Fruit fly (Drosophila melanogaster) whole organism, prepupa: ENCODE results near the gene Art9.

Source experiments
- Blimp-1 ChIP-seq: fragments of 200-800 bp; sonication (Bioruptor generic); optimal IDR thresholded peaks from 3 replicates; lab custom pipeline; 2017; ENCODE audit warnings: missing biosample characterization, missing genetic modification characterization, mild to moderate bottlenecking, moderate library complexity, missing genetic modification reagents
- CG10631 ChIP-seq: fragments of 200-800 bp; sonication (Bioruptor generic); optimal IDR thresholded peaks from 2 replicates; lab custom pipeline; 2016; ENCODE audit warnings: missing biosample characterization, missing genetic modification characterization
- CG10669 ChIP-seq: fragments of 200-800 bp; sonication (Bioruptor generic); optimal IDR thresholded peaks from 3 replicates; lab custom pipeline; 2018; ENCODE audit warnings: missing biosample characterization, mild to moderate bottlenecking, missing genetic modification characterization, moderate library complexity
- CG11294 ChIP-seq: fragments of 200-800 bp; sonication (Bioruptor generic); IDR thresholded peaks from 2 replicates; pipeline ENCODE4 v1.3.6; 2022; ENCODE audit warnings: missing biosample characterization, missing genetic modification characterization
- CG11762 ChIP-seq: fragments of 200-800 bp; sonication (Bioruptor generic); optimal IDR thresholded peaks from 3 replicates; lab custom pipeline; 2016; ENCODE audit warnings: missing biosample characterization, missing genetic modification characterization; ENCODE audit not compliant: insufficient read depth
- CG11902 ChIP-seq: fragments of 200-800 bp; sonication (Bioruptor generic); optimal IDR thresholded peaks from 3 replicates; lab custom pipeline; 2016; ENCODE audit warnings: missing biosample characterization, missing genetic modification characterization
- CG15336 ChIP-seq: fragments of 200-800 bp; sonication (Bioruptor generic); IDR thresholded peaks from 2 replicates; pipeline ENCODE4 v1.3.6; 2022; ENCODE audit warnings: missing biosample characterization, missing genetic modification characterization
- CG1621 ChIP-seq: fragments of 200-800 bp; sonication (Bioruptor generic); optimal IDR thresholded peaks from 3 replicates; lab custom pipeline; 2018; ENCODE audit warnings: missing biosample characterization, mild to moderate bottlenecking, missing genetic modification characterization
- CG3032 ChIP-seq: fragments of 200-800 bp; optimal IDR thresholded peaks from 2 replicates; lab custom pipeline; 2019; ENCODE audit warnings: missing biosample characterization, mild to moderate bottlenecking, missing genetic modification characterization, moderate library complexity
- CG31627 ChIP-seq: fragments of 200-800 bp; sonication (Bioruptor generic); optimal IDR thresholded peaks from 3 replicates; lab custom pipeline; 2016; ENCODE audit warnings: missing biosample characterization, missing genetic modification characterization
- CG32006 ChIP-seq: fragments of 200-800 bp; sonication (Bioruptor generic); optimal IDR thresholded peaks from 3 replicates; lab custom pipeline; 2017; ENCODE audit warnings: missing biosample characterization, mild to moderate bottlenecking, missing genetic modification characterization
- CG6163 ChIP-seq: fragments of 200-800 bp; sonication (Bioruptor generic); IDR thresholded peaks from 3 replicates; pipeline ENCODE4 v1.3.6; 2022; ENCODE audit warnings: missing biosample characterization, missing genetic modification characterization
- CG6792 ChIP-seq: fragments of 200-800 bp; sonication (Bioruptor generic); optimal IDR thresholded peaks from 3 replicates; lab custom pipeline; 2016; ENCODE audit warnings: missing biosample characterization, missing genetic modification characterization
- CG6808 ChIP-seq: fragments of 200-800 bp; sonication (Bioruptor generic); optimal IDR thresholded peaks from 3 replicates; lab custom pipeline; 2017; ENCODE audit warnings: missing biosample characterization, missing genetic modification characterization, mild to moderate bottlenecking, moderate library complexity, missing genetic modification reagents
- CG6854 ChIP-seq: fragments of 200-800 bp; sonication (Bioruptor generic); optimal IDR thresholded peaks from 2 replicates; lab custom pipeline; 2017; ENCODE audit warnings: missing biosample characterization, mild to moderate bottlenecking, missing genetic modification characterization
- CG8119 ChIP-seq: fragments of 200-800 bp; sonication (Bioruptor generic); IDR thresholded peaks from 3 replicates; pipeline ENCODE4 v1.3.6; 2022; ENCODE audit warnings: missing biosample characterization, missing genetic modification characterization
- CG8319 ChIP-seq: fragments of 200-800 bp; sonication (Bioruptor generic); optimal IDR thresholded peaks from 3 replicates; lab custom pipeline; 2016; ENCODE audit warnings: missing biosample characterization, missing genetic modification characterization
- CG8632 ChIP-seq: fragments of 200-800 bp; sonication (Bioruptor generic); optimal IDR thresholded peaks from 3 replicates; lab custom pipeline; 2016; ENCODE audit warnings: missing biosample characterization, missing genetic modification characterization
- CG9139 ChIP-seq: fragments of 200-800 bp; sonication (Bioruptor generic); optimal IDR thresholded peaks from 3 replicates; lab custom pipeline; 2017; ENCODE audit warnings: missing biosample characterization, mild to moderate bottlenecking, missing genetic modification characterization
- Eip75B ChIP-seq: fragments of 200-800 bp; sonication (Bioruptor generic); optimal IDR thresholded peaks from 3 replicates; lab custom pipeline; 2016; ENCODE audit warnings: missing biosample characterization, missing genetic modification characterization
- Eip78C ChIP-seq: fragments of 200-800 bp; sonication (Bioruptor generic); peaks from one replicate; lab custom pipeline; 2016; ENCODE audit warnings: missing biosample characterization, missing genetic modification characterization
- Eip93F ChIP-seq: fragments of 200-800 bp; sonication (Bioruptor generic); optimal IDR thresholded peaks from 2 replicates; lab custom pipeline; 2016; ENCODE audit warnings: missing biosample characterization, mild to moderate bottlenecking, missing genetic modification characterization
- Ets21C ChIP-seq: fragments of 200-800 bp; sonication (Bioruptor generic); optimal IDR thresholded peaks from 3 replicates; lab custom pipeline; 2016; ENCODE audit warnings: missing biosample characterization, missing genetic modification characterization
- Gug ChIP-seq: fragments of 200-800 bp; sonication (Bioruptor generic); IDR thresholded peaks from 2 replicates; pipeline ENCODE4 v1.3.6; 2022; ENCODE audit warnings: missing biosample characterization, missing genetic modification characterization
- Hr38 ChIP-seq: sonication (Bioruptor generic); optimal IDR thresholded peaks from 2 replicates; lab custom pipeline; 2016; ENCODE audit warnings: missing biosample characterization, missing genetic modification characterization
- Hr39 ChIP-seq: fragments of 200-800 bp; sonication (Bioruptor generic); optimal IDR thresholded peaks from 2 replicates; lab custom pipeline; 2016; ENCODE audit warnings: missing biosample characterization, missing genetic modification characterization
- Lpt ChIP-seq: fragments of 200-800 bp; sonication (Bioruptor generic); optimal IDR thresholded peaks from 3 replicates; lab custom pipeline; 2016; ENCODE audit warnings: missing biosample characterization, missing genetic modification characterization
- Met ChIP-seq: fragments of 200-800 bp; sonication (Bioruptor generic); optimal IDR thresholded peaks from 3 replicates; lab custom pipeline; 2016; ENCODE audit warnings: missing biosample characterization, missing genetic modification characterization
- Smox ChIP-seq: fragments of 200-800 bp; sonication (Bioruptor generic); optimal IDR thresholded peaks from 3 replicates; lab custom pipeline; 2016; ENCODE audit warnings: missing biosample characterization, missing genetic modification characterization
- Sox14 ChIP-seq: fragments of 200-800 bp; sonication (Bioruptor generic); optimal IDR thresholded peaks from 3 replicates; lab custom pipeline; 2016; ENCODE audit warnings: missing biosample characterization, missing genetic modification characterization
- Sox15 ChIP-seq: fragments of 200-800 bp; sonication (Bioruptor generic); optimal IDR thresholded peaks from 3 replicates; lab custom pipeline; 2016; ENCODE audit warnings: missing biosample characterization, missing genetic modification characterization
- acj6 ChIP-seq: fragments of 200-800 bp; sonication (Bioruptor generic); optimal IDR thresholded peaks from 3 replicates; lab custom pipeline; 2016; ENCODE audit warnings: missing biosample characterization, missing genetic modification characterization
- dsx ChIP-seq: fragments of 200-800 bp; optimal IDR thresholded peaks from 3 replicates; lab custom pipeline; 2019; ENCODE audit warnings: missing biosample characterization, mild to moderate bottlenecking, missing genetic modification characterization, moderate library complexity; ENCODE audit not compliant: poor library complexity, severe bottlenecking
- eg ChIP-seq: fragments of 200-800 bp; sonication (Bioruptor generic); IDR thresholded peaks from 3 replicates; pipeline ENCODE4 v1.3.6; 2022; ENCODE audit warnings: missing biosample characterization, missing genetic modification characterization
- fd85E ChIP-seq: fragments of 200-800 bp; sonication (Bioruptor generic); optimal IDR thresholded peaks from 3 replicates; lab custom pipeline; 2016; ENCODE audit warnings: missing biosample characterization, missing genetic modification characterization
- fkh ChIP-seq: fragments of 200-800 bp; sonication (Bioruptor generic); optimal IDR thresholded peaks from 3 replicates; lab custom pipeline; 2017; ENCODE audit warnings: missing biosample characterization, mild to moderate bottlenecking, missing genetic modification characterization, moderate library complexity
- lz ChIP-seq: fragments of 200-800 bp; sonication (Bioruptor generic); optimal IDR thresholded peaks from 3 replicates; lab custom pipeline; 2016; ENCODE audit warnings: missing biosample characterization, missing genetic modification characterization
- net ChIP-seq: fragments of 200-800 bp; sonication (Bioruptor generic); optimal IDR thresholded peaks from 3 replicates; lab custom pipeline; 2016; ENCODE audit warnings: missing biosample characterization, missing genetic modification characterization
- pdm3 ChIP-seq: fragments of 200-800 bp; sonication (Bioruptor generic); optimal IDR thresholded peaks from 3 replicates; lab custom pipeline; 2016; ENCODE audit warnings: missing biosample characterization, missing genetic modification characterization
- spab ChIP-seq: fragments of 200-800 bp; sonication (Bioruptor generic); optimal IDR thresholded peaks from 2 replicates; lab custom pipeline; 2017; ENCODE audit warnings: missing biosample characterization, mild to moderate bottlenecking, missing genetic modification characterization, missing genetic modification reagents
- ss ChIP-seq, 2 experiments: fragments of 200-800 bp; sonication (Bioruptor generic); optimal IDR thresholded peaks; 2 replicates in 1 of 2; 3 replicates in 1 of 2; lab custom pipeline; 2017 to 2018; ENCODE audit warnings: mild to moderate bottlenecking in 2 of 2, missing biosample characterization in 2 of 2, missing genetic modification characterization in 2 of 2, moderate library complexity in 1 of 2
- svp ChIP-seq: fragments of 200-800 bp; sonication (Bioruptor generic); peaks from one replicate; lab custom pipeline; 2016; ENCODE audit warnings: missing biosample characterization, missing genetic modification characterization
- topi ChIP-seq: fragments of 200-800 bp; sonication (Bioruptor generic); optimal IDR thresholded peaks from 3 replicates; lab custom pipeline; 2016; ENCODE audit warnings: missing biosample characterization, missing genetic modification characterization
- vri ChIP-seq: fragments of 200-800 bp; sonication (Bioruptor generic); optimal IDR thresholded peaks from 3 replicates; lab custom pipeline; 2016; ENCODE audit warnings: missing biosample characterization, mild to moderate bottlenecking, missing genetic modification characterization

The Art9 gene

dm6 chr3R:13948237-13948636 lies 5.0 kb upstream of the Art9 start, which contains the start of gene CG31517:
Gene CG31517, plus strand, starts transcription at chr3R:13948420.
- TF ChIP-seq CG8319: no peak
- no peak for TF ChIP-seq svp (GFP tag; lab: Kevin White, UChicago)
- no peak for TF ChIP-seq CG15336 (GFP tag; lab: Robert Waterston, UW)
- TF ChIP-seq acj6 (GFP tag; lab: Kevin White, UChicago): no peak
- no peak for TF ChIP-seq CG31627 (GFP tag; lab: Kevin White, UChicago)
- TF ChIP-seq CG6163 (GFP tag; lab: Robert Waterston, UW): no peak
- TF ChIP-seq CG6808 (GFP tag; lab: Kevin White, UChicago): no peak
- no peak for TF ChIP-seq CG9139
- no peak for TF ChIP-seq CG1621 (tag; lab: Kevin White, UChicago)

DNA sequence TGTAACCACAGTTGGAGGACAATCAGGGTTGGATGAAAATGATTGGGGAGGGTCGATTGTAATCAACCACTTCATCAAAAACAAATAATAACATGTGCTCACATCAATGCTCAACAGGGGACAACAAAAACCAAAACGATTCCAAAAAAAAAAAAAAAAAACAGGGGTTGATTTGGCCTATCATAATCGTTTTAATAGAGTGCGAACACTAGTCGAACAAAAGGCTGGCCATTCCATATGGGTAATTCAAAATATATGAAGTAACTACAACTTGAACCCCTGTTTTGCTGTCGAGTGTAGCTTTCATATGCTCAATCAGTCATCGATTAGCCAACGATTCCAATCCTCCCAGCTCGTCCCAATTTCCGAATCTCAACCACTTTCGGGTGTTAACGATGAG lies 4.2 kb upstream of the Art9 start:
- no peak for TF ChIP-seq CG31627 (GFP tag; lab: Kevin White, UChicago)
- no peak for TF ChIP-seq Sox14 (GFP tag; lab: Kevin White, UChicago)
- TF ChIP-seq ss (GFP tag; optimal IDR thresholded peaks at IDR 0.05; lab: Kevin White, UChicago): no peak
- TF ChIP-seq Eip78C: peak; percentile 13
- no peak for TF ChIP-seq CG3032 (tag; lab: Kevin White, UChicago)

DNA sequence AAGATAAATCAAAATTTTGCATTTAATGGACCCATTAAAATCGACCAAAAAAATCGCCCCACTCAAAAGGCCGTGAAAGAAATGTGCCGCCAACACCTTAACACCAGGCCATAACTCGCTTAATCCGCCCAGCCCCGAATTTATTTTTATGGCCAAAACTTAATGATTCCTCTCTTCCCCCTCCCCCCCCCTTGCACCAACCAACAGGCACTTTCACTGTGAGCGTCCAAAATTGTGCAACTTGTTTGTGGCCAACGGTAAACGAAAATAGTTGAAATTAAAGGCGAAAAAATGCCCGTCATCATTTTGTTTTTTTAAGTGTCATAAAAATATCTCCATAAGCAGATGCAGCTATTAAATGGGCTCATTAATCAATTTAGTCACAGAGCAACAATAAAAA lies 2.9 kb upstream of the Art9 start:
- no peak for TF ChIP-seq CG8119 (GFP tag; lab: Robert Waterston, UW)
- no peak for TF ChIP-seq fd85E
- no peak for TF ChIP-seq CG11294
- no peak for TF ChIP-seq CG8632 (GFP tag; lab: Kevin White, UChicago)
- no peak for TF ChIP-seq acj6 (GFP tag; lab: Kevin White, UChicago)
- no peak for TF ChIP-seq CG32006 (GFP tag; lab: Kevin White, UChicago)

DNA sequence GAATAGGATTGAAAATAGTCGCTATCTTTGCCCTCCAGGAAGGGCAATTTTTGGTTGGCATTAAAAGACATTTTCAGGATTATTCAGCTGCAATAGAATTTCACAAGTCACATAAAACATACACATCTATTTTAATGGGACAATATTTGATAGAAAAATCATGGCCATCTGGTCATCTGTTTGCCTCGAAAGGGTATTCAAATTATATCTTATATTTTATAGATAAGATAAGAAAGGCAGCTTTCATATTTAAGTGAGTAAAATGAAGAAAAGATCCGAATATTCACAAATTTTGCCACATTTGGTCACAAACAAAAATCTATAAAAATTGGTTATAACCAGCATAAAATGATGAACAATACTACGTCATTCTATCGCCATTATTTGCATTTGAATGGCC lies 2.5 kb upstream of the Art9 start, which contains the start of gene Art6:
Art6 (minus strand) TSS at position 101 of the 400 bp plus-strand sequence.
- TF ChIP-seq Smox (GFP tag; lab: Kevin White, UChicago) (no peak), spab (no peak), Blimp-1 (GFP tag; lab: Kevin White, UChicago) (no peak), Eip78C (no peak), CG8319 (no peak), Sox14 (GFP tag; lab: Kevin White, UChicago) (no peak), Eip93F (GFP tag; lab: Kevin White, UChicago) (no peak), CG11902 (no peak), lz (no peak), Lpt (GFP tag; lab: Kevin White, UChicago) (no peak), Gug (GFP tag; lab: Robert Waterston, UW) (no peak), dsx (GFP tag; lab: Kevin White, UChicago) (no peak), Hr39 (GFP tag; lab: Kevin White, UChicago) (no peak)

dm6 chr3R:13941390-13941789 lies 1.9 kb downstream of the Art9 start:
- peak; percentile 36 for TF ChIP-seq Ets21C (GFP tag; lab: Kevin White, UChicago)
- peak; percentile 55 for TF ChIP-seq CG10669 (GFP tag; lab: Kevin White, UChicago)
- peak; percentile 45 for TF ChIP-seq net (GFP tag; lab: Kevin White, UChicago)
- TF ChIP-seq svp (GFP tag; lab: Kevin White, UChicago): peak; percentile 89
- TF ChIP-seq Sox15 (GFP tag; lab: Kevin White, UChicago): peak; percentile 30
- TF ChIP-seq Sox14 (GFP tag; lab: Kevin White, UChicago): peak; percentile 29
- TF ChIP-seq Gug (GFP tag; lab: Robert Waterston, UW): no peak
- peak; percentile 67 for TF ChIP-seq Met (GFP tag; lab: Kevin White, UChicago)
- peak; percentile 65 for TF ChIP-seq CG3032 (tag; lab: Kevin White, UChicago)
- TF ChIP-seq fkh (GFP tag; lab: Kevin White, UChicago): no peak
- TF ChIP-seq CG32006 (GFP tag; lab: Kevin White, UChicago): no peak
- no peak for TF ChIP-seq CG9139
- TF ChIP-seq CG6854: no peak
- TF ChIP-seq CG11902: peak; percentile 29
- TF ChIP-seq vri (GFP tag; lab: Kevin White, UChicago): peak; percentile 31
- no peak for TF ChIP-seq Lpt (GFP tag; lab: Kevin White, UChicago)
- peak; percentile 37 for TF ChIP-seq pdm3 (GFP tag; lab: Kevin White, UChicago)
- peak; percentile 38 for TF ChIP-seq CG6792 (GFP tag; lab: Kevin White, UChicago)
- no peak for TF ChIP-seq CG11762
- TF ChIP-seq Eip75B: peak; percentile 62
- TF ChIP-seq Hr38: no peak
- TF ChIP-seq CG8632 (GFP tag; lab: Kevin White, UChicago): peak; percentile 59
- TF ChIP-seq topi: peak; percentile 75
- TF ChIP-seq eg (GFP tag; lab: Robert Waterston, UW): no peak
- peak; percentile 47 for TF ChIP-seq CG10631 (GFP tag; lab: Kevin White, UChicago)
